Worm (Caenorhabditis elegans) whole organism, L1 larva: Measurements from ENCODE around the gene cyk-7.

Experiments used
- ceh-82 ChIP-seq, 3 experiments: fragments of 150-350 bp in 1 of 3; sonication (generic microtip) in 2 of 3; optimal IDR thresholded peaks; 2 replicates each; lab custom pipeline; 2014 to 2017; ENCODE audit warnings: missing biosample characterization in 3 of 3, missing genetic modification characterization in 3 of 3
- jun-1 ChIP-seq: fragments of 150-350 bp; optimal IDR thresholded peaks from 2 replicates; lab custom pipeline; 2014; ENCODE audit warnings: missing biosample characterization, missing genetic modification reagents, missing genetic modification characterization

ce11 chrIII:7818965-7819364 lies 23.8 kb upstream of the cyk-7 start:
- TF ChIP-seq ceh-82 (tag; optimal IDR thresholded peaks at IDR 0.05; lab: Kevin White, UChicago) (no peak), jun-1 (tag; lab: Kevin White, UChicago) (no peak)
